Fruit fly (Drosophila melanogaster): Measurements from ENCODE around the gene p115.
A peak's percentile ranks its signal among the peaks of the same experiment; 100 is the strongest.

p115 gene

dm6 chrX:7888386-7889024, 5.3 kb upstream of the p115 start, which contains the start of gene Acat1 (continued):
- TF ChIP-seq CG8632 (GFP tag; optimal IDR thresholded peaks at IDR 0.05) (peak; percentile 65), Ets96B (tag; optimal IDR thresholded peaks at IDR 0.05) (peak; percentile 60), CG11902 (GFP tag; optimal IDR thresholded peaks at IDR 0.05) (peak; percentile 40), acj6 (GFP tag; optimal IDR thresholded peaks at IDR 0.05) (peak; percentile 77), CG6163 (GFP tag; IDR thresholded peaks at IDR 0.05) (peak; percentile 82), fd59A (GFP tag; optimal IDR thresholded peaks at IDR 0.05) (no peak), spab (GFP tag; optimal IDR thresholded peaks at IDR 0.05) (no peak), OdsH (GFP tag; optimal IDR thresholded peaks at IDR 0.05) (peak; percentile 79), CG6854 (GFP tag; optimal IDR thresholded peaks at IDR 0.05) (no peak), CG1621 (tag; optimal IDR thresholded peaks at IDR 0.05) (peak; percentile 50), vri (GFP tag; optimal IDR thresholded peaks at IDR 0.05) (peak; percentile 94), Sox102F (GFP tag; optimal IDR thresholded peaks at IDR 0.05) (peak; percentile 83), Eip78C (GFP tag) (peak; percentile 94)

- peak; percentile 31 for TF ChIP-seq CG32006 (GFP tag; optimal IDR thresholded peaks at IDR 0.05)
- peak; percentile 37 for TF ChIP-seq svp (GFP tag)
- TF ChIP-seq Blimp-1 (GFP tag; optimal IDR thresholded peaks at IDR 0.05): peak; percentile 6
- TF ChIP-seq acj6 (GFP tag; optimal IDR thresholded peaks at IDR 0.05): peak; percentile 14
- peak; percentile 34 for TF ChIP-seq CG3032 (tag; optimal IDR thresholded peaks at IDR 0.05)
- TF ChIP-seq Eip78C (GFP tag): peak; percentile 79
- no peak for TF ChIP-seq Lpt (GFP tag; optimal IDR thresholded peaks at IDR 0.05)
- no peak for TF ChIP-seq Hr4 (GFP tag; optimal IDR thresholded peaks at IDR 0.05)
- TF ChIP-seq CG8632 (GFP tag; optimal IDR thresholded peaks at IDR 0.05): no peak
- no peak for TF ChIP-seq topi (GFP tag; optimal IDR thresholded peaks at IDR 0.05)
- TF ChIP-seq CG15336 (GFP tag; IDR thresholded peaks at IDR 0.05): 0 out of 2 replicates have a peak, but pooled peaks have one; percentile 15
- TF ChIP-seq dsx (GFP tag; optimal IDR thresholded peaks at IDR 0.05; ENCODE audit: poor library complexity, severe bottlenecking): peak; percentile 36
- peak; percentile 27 for TF ChIP-seq Ets96B (tag; optimal IDR thresholded peaks at IDR 0.05)
- peak; percentile 33 for TF ChIP-seq CG3919 (GFP tag; optimal IDR thresholded peaks at IDR 0.05)
- TF ChIP-seq ss (GFP tag; optimal IDR thresholded peaks at IDR 0.05): peak; percentile 42 to 52
- TF ChIP-seq CG11294 (GFP tag; IDR thresholded peaks at IDR 0.05): no peak
- peak; percentile 19 for TF ChIP-seq CG10669 (GFP tag; optimal IDR thresholded peaks at IDR 0.05)
- no peak for TF ChIP-seq Hr39 (GFP tag; optimal IDR thresholded peaks at IDR 0.05)
- TF ChIP-seq CG9139 (GFP tag; optimal IDR thresholded peaks at IDR 0.05): no peak
- TF ChIP-seq lz (GFP tag; optimal IDR thresholded peaks at IDR 0.05): peak; percentile 9
- TF ChIP-seq CG10631 (GFP tag; optimal IDR thresholded peaks at IDR 0.05): peak; percentile 26
- TF ChIP-seq CG6808 (GFP tag; optimal IDR thresholded peaks at IDR 0.05): peak; percentile 50
- peak; percentile 19 for TF ChIP-seq CG6276 (GFP tag; optimal IDR thresholded peaks at IDR 0.05)
- TF ChIP-seq Smox (GFP tag; optimal IDR thresholded peaks at IDR 0.05): peak; percentile 16
- TF ChIP-seq spab (GFP tag; optimal IDR thresholded peaks at IDR 0.05): peak; percentile 29
- TF ChIP-seq Ets21C (GFP tag; optimal IDR thresholded peaks at IDR 0.05): no peak
- peak; percentile 15 for TF ChIP-seq vri (GFP tag; optimal IDR thresholded peaks at IDR 0.05)
- peak; percentile 18 for TF ChIP-seq esn (GFP tag; optimal IDR thresholded peaks at IDR 0.05)
- peak; percentile 1 for TF ChIP-seq achi (GFP tag; optimal IDR thresholded peaks at IDR 0.05)
- TF ChIP-seq salr (GFP tag; optimal IDR thresholded peaks at IDR 0.05): no peak
Observed at dm6 chrX:7891596-7892538, 2.0 kb upstream of the p115 start, which contains the start of gene Nek2. Nek2 (minus strand) TSS chrX:7891646.

Data from whole organism, prepupa.